Worm (Caenorhabditis elegans): ENCODE results near the gene bre-5.
A peak's percentile ranks its signal among the peaks of the same experiment; 100 is the strongest.

bre-5 gene

ce11 chrIV:12068590-12068989, 17.6 kb upstream of the bre-5 start, which contains the start of gene bath-37:
bath-37 (plus strand) TSS chrIV:12068890.
- TF ChIP-seq npax-4 (tag; optimal IDR thresholded peaks at IDR 0.05), result no peak
- TF ChIP-seq sox-2 (GFP tag; IDR thresholded peaks at IDR 0.05), result no peak
- TF ChIP-seq unc-3 (GFP tag; conservative IDR thresholded peaks at IDR 0.05), result no peak
- no peak for TF ChIP-seq unc-3 (tag; optimal IDR thresholded peaks at IDR 0.05)
- no peak for TF ChIP-seq ceh-22 (tag; optimal IDR thresholded peaks at IDR 0.05)
- TF ChIP-seq elt-2 (tag; optimal IDR thresholded peaks at IDR 0.05), result no peak
- no peak for TF ChIP-seq fkh-6 (tag; optimal IDR thresholded peaks at IDR 0.05)
- no peak for TF ChIP-seq dmd-4 (tag; optimal IDR thresholded peaks at IDR 0.05; ENCODE audit: borderline replicate concordance)
- no peak for TF ChIP-seq ceh-9 (tag; optimal IDR thresholded peaks at IDR 0.05)
- TF ChIP-seq unc-86 (tag; optimal IDR thresholded peaks at IDR 0.05), result no peak
- no peak for TF ChIP-seq pat-9 (tag; optimal IDR thresholded peaks at IDR 0.05)
- TF ChIP-seq pax-1 (tag; optimal IDR thresholded peaks at IDR 0.05), result no peak
- no peak for TF ChIP-seq ztf-16 (tag; optimal IDR thresholded peaks at IDR 0.05)
- TF ChIP-seq hlh-13 (GFP tag; optimal IDR thresholded peaks at IDR 0.05), result no peak
- no peak for TF ChIP-seq pros-1 (tag; optimal IDR thresholded peaks at IDR 0.05)
- no peak for TF ChIP-seq lim-6 (tag; optimal IDR thresholded peaks at IDR 0.05)

- TF ChIP-seq hlh-13 (GFP tag; optimal IDR thresholded peaks at IDR 0.05), result no peak
- no peak for TF ChIP-seq che-1 (tag; optimal IDR thresholded peaks at IDR 0.05)
- no peak for TF ChIP-seq mec-3 (tag; optimal IDR thresholded peaks at IDR 0.05; ENCODE audit: borderline replicate concordance)
- no peak for TF ChIP-seq unc-86 (tag; optimal IDR thresholded peaks at IDR 0.05)
- TF ChIP-seq pha-4 (tag; optimal IDR thresholded peaks at IDR 0.05), result no peak
- TF ChIP-seq madf-2 (tag; optimal IDR thresholded peaks at IDR 0.05), result no peak
- TF ChIP-seq ceh-18 (tag; optimal IDR thresholded peaks at IDR 0.05), result no peak
- TF ChIP-seq pax-1 (tag; optimal IDR thresholded peaks at IDR 0.05), result no peak
- TF ChIP-seq fkh-6 (tag; optimal IDR thresholded peaks at IDR 0.05), result no peak
- TF ChIP-seq ets-4 (tag; optimal IDR thresholded peaks at IDR 0.05), result no peak
- TF ChIP-seq K09A11.1 (tag; optimal IDR thresholded peaks at IDR 0.05; ENCODE audit: insufficient read depth), result no peak
- no peak for TF ChIP-seq nhr-232 (tag; optimal IDR thresholded peaks at IDR 0.05)
- no peak for TF ChIP-seq ceh-14 (tag; optimal IDR thresholded peaks at IDR 0.05)
- TF ChIP-seq lin-11 (tag; optimal IDR thresholded peaks at IDR 0.05), result no peak
- no peak for TF ChIP-seq T23F11.4 (GFP tag; optimal IDR thresholded peaks at IDR 0.05)
- no peak for TF ChIP-seq lim-6 (tag; optimal IDR thresholded peaks at IDR 0.05)
- TF ChIP-seq K02D7.2 (tag; optimal IDR thresholded peaks at IDR 0.05), result no peak
- no peak for TF ChIP-seq dmd-4 (tag; optimal IDR thresholded peaks at IDR 0.05; ENCODE audit: borderline replicate concordance)
- TF ChIP-seq ceh-2 (tag; optimal IDR thresholded peaks at IDR 0.05), result no peak
Observed at ce11 chrIV:12061229-12061628, 10.2 kb upstream of the bre-5 start, which contains the start of gene K08E4.8. K08E4.8 (minus strand) TSS chrIV:12061329.

ce11 chrIV:12057508-12057907, 6.5 kb upstream of the bre-5 start, which contains the start of gene K08E4.3:
K08E4.3 (plus strand) TSS chrIV:12057742.
- TF ChIP-seq unc-55 (GFP tag; optimal IDR thresholded peaks at IDR 0.05) (peak; percentile 57), ttx-3 (tag; optimal IDR thresholded peaks at IDR 0.05) (no peak)

ce11 chrIV:12056603-12057002, 5.6 kb upstream of the bre-5 start, which contains the start of gene K08E4.2:
K08E4.2 (minus strand) TSS chrIV:12056656.
- TF ChIP-seq fkh-6 (tag; optimal IDR thresholded peaks at IDR 0.05), result no peak
- no peak for TF ChIP-seq hlh-13 (GFP tag; optimal IDR thresholded peaks at IDR 0.05)
- TF ChIP-seq hlh-6 (tag; optimal IDR thresholded peaks at IDR 0.05), result no peak
- TF ChIP-seq ceh-45 (GFP tag; IDR thresholded peaks at IDR 0.05), result no peak
- TF ChIP-seq rnt-1 (tag; optimal IDR thresholded peaks at IDR 0.05), result no peak
- TF ChIP-seq ahr-1 (tag; optimal IDR thresholded peaks at IDR 0.05), result no peak
- no peak for TF ChIP-seq T23F11.4 (GFP tag; optimal IDR thresholded peaks at IDR 0.05)
- TF ChIP-seq tbx-7 (tag; optimal IDR thresholded peaks at IDR 0.05), result no peak
- no peak for TF ChIP-seq hlh-30 (tag; optimal IDR thresholded peaks at IDR 0.05; ENCODE audit: insufficient read depth)
- TF ChIP-seq nhr-11 (tag; optimal IDR thresholded peaks at IDR 0.05), result no peak
- TF ChIP-seq hlh-8 (tag; optimal IDR thresholded peaks at IDR 0.05), result no peak
- no peak for TF ChIP-seq C38D4.7 (GFP tag; optimal IDR thresholded peaks at IDR 0.05)
- TF ChIP-seq tbx-2 (tag; optimal IDR thresholded peaks at IDR 0.05), result no peak
- TF ChIP-seq nfya-1 (tag; optimal IDR thresholded peaks at IDR 0.05), result no peak
- no peak for TF ChIP-seq madf-2 (tag; optimal IDR thresholded peaks at IDR 0.05)
- TF ChIP-seq unc-55 (GFP tag; optimal IDR thresholded peaks at IDR 0.05), result no peak
- TF ChIP-seq fkh-10 (GFP tag; optimal IDR thresholded peaks at IDR 0.05), result no peak
